Fruit fly (Drosophila melanogaster) whole organism, adult: ENCODE data around the gene Rnf11.

Experiments used
- CG5204 ChIP-seq: fragments of 200-800 bp; sonication (Bioruptor generic); optimal IDR thresholded peaks from 2 replicates; lab custom pipeline; 2016; ENCODE audit warnings: missing biosample characterization, missing genetic modification characterization
- Crg-1 ChIP-seq: fragments of 200-800 bp; sonication (Bioruptor generic); optimal IDR thresholded peaks from 2 replicates; lab custom pipeline; 2016; ENCODE audit warnings: missing biosample characterization, missing genetic modification characterization
- Hr96 ChIP-seq: fragments of 200-800 bp; sonication (Bioruptor generic); optimal IDR thresholded peaks from 2 replicates; lab custom pipeline; 2016; ENCODE audit warnings: missing biosample characterization, missing genetic modification characterization
- kay ChIP-seq: fragments of 200-800 bp; sonication (Bioruptor generic); peaks from one replicate; lab custom pipeline; 2016; ENCODE audit warnings: missing biosample characterization, missing genetic modification characterization, borderline replicate concordance

DNA sequence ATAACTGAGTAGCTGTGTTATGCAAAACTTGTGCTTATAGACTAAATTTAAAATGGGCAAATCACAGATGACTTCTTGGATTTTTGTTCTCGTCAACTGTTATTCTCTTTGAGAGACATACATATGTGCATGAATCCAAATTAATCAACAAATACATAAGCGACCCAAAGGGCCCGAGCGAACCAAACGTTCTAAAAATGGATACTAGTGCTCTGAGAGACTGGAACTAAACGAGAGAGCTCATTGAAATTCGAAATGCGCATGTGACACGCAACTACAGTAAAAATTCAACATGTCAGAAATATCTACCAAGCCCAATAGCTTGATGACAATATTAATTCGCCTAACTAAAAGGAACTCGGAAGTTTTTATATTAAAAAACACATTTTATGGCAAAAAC lies 38.4 kb upstream of the Rnf11 start, which contains the start of gene NfI:
- TF ChIP-seq CG5204 (GFP tag; lab: Kevin White, UChicago) (no peak), Hr96 (GFP tag; lab: Kevin White, UChicago) (no peak), kay (GFP tag; lab: Kevin White, UChicago) (no peak), Crg-1 (GFP tag; lab: Kevin White, UChicago) (no peak)
